Worm (Caenorhabditis elegans) whole organism, L4 larva: ENCODE measurements around the gene twk-44.

ENCODE experiments used
- D1046.2 ChIP-seq: fragments of 200-800 bp; sonication (Bioruptor generic); IDR thresholded peaks from 2 replicates; pipeline ENCODE4 v1.3.6; 2022; ENCODE audit warnings: missing genetic modification characterization, missing compliant biosample characterization
- F26F4.8 ChIP-seq: fragments of 200-800 bp; sonication (Bioruptor generic); conservative IDR thresholded peaks from 2 replicates; pipeline ENCODE4 v1.3.6; 2022; ENCODE audit warnings: missing genetic modification characterization, missing compliant biosample characterization
- F44E2.7 ChIP-seq: fragments of 200-800 bp; sonication (Bioruptor generic); IDR thresholded peaks from 2 replicates; pipeline ENCODE4 v2.1.2; 2022; ENCODE audit warnings: missing genetic modification characterization, missing compliant biosample characterization
- T26A8.4 ChIP-seq: fragments of 200-800 bp; sonication (Bioruptor generic); IDR thresholded peaks from 2 replicates; pipeline ENCODE4 v1.3.6; 2022; ENCODE audit warnings: missing genetic modification characterization, missing compliant biosample characterization
- ZK337.2 ChIP-seq: fragments of 200-800 bp; sonication (Bioruptor generic); IDR thresholded peaks from 2 replicates; pipeline ENCODE4 v1.3.6; 2022; ENCODE audit warnings: missing genetic modification reagents, missing genetic modification characterization, missing compliant biosample characterization
- ZK546.5 ChIP-seq, 2 experiments: sonication (generic microtip); optimal IDR thresholded peaks; 2 replicates each; lab custom pipeline; 2017; ENCODE audit warnings: missing biosample characterization in 2 of 2, missing genetic modification characterization in 2 of 2
- aly-2 ChIP-seq: sonication (generic microtip); optimal IDR thresholded peaks from 2 replicates; lab custom pipeline; 2018; ENCODE audit warnings: missing biosample characterization, missing genetic modification characterization
- ceh-20 ChIP-seq: fragments of 200-800 bp; sonication (Bioruptor generic); IDR thresholded peaks from 2 replicates; pipeline ENCODE4 v1.3.6; 2022; ENCODE audit warnings: missing genetic modification reagents, missing genetic modification characterization, missing compliant biosample characterization
- ceh-28 ChIP-seq: fragments of 150-350 bp; optimal IDR thresholded peaks from 2 replicates; lab custom pipeline; 2014; ENCODE audit warnings: missing biosample characterization, missing genetic modification reagents, missing genetic modification characterization
- ceh-62 ChIP-seq: sonication (generic microtip); optimal IDR thresholded peaks from 2 replicates; lab custom pipeline; 2017; ENCODE audit warnings: missing biosample characterization, missing genetic modification characterization
- cey-2 ChIP-seq: sonication (generic microtip); optimal IDR thresholded peaks from 3 replicates; lab custom pipeline; 2017; ENCODE audit warnings: missing genetic modification characterization, mild to moderate bottlenecking, missing compliant biosample characterization, antibody characterized with exemption, borderline replicate concordance; ENCODE audit not compliant: insufficient read depth
- daf-19 ChIP-seq: fragments of 200-800 bp; sonication (Bioruptor generic); conservative IDR thresholded peaks from 2 replicates; pipeline ENCODE4 v1.3.6; 2022; ENCODE audit warnings: missing genetic modification characterization, missing compliant biosample characterization
- daf-8 ChIP-seq: fragments of 200-800 bp; sonication (Bioruptor generic); IDR thresholded peaks from 2 replicates; pipeline ENCODE4 v1.3.6; 2022; ENCODE audit warnings: missing genetic modification characterization, missing compliant biosample characterization
- dmd-8 ChIP-seq: fragments of 200-800 bp; sonication (Bioruptor generic); IDR thresholded peaks from 2 replicates; pipeline ENCODE4 v1.3.6; 2022; ENCODE audit warnings: missing genetic modification characterization, missing compliant biosample characterization
- dmd-9 ChIP-seq: fragments of 200-800 bp; sonication (Bioruptor generic); IDR thresholded peaks from 2 replicates; pipeline ENCODE4 v1.3.6; 2022; ENCODE audit warnings: missing genetic modification reagents, missing genetic modification characterization, missing compliant biosample characterization
- dpl-1 ChIP-seq: fragments of 150-350 bp; optimal IDR thresholded peaks from 2 replicates; lab custom pipeline; 2014; ENCODE audit warnings: missing biosample characterization, missing genetic modification reagents, missing genetic modification characterization
- egl-27 ChIP-seq: sonication (generic microtip); optimal IDR thresholded peaks from 3 replicates; lab custom pipeline; 2017; ENCODE audit warnings: missing biosample characterization, missing genetic modification reagents, missing genetic modification characterization
- fos-1 ChIP-seq: fragments of 150-350 bp; optimal IDR thresholded peaks from 2 replicates; lab custom pipeline; 2014; ENCODE audit warnings: missing biosample characterization, missing genetic modification characterization
- hlh-30 ChIP-seq: sonication (generic microtip); optimal IDR thresholded peaks from 2 replicates; lab custom pipeline; 2017; ENCODE audit warnings: antibody characterized with exemption, mild to moderate bottlenecking, missing genetic modification characterization, missing compliant biosample characterization; ENCODE audit not compliant: insufficient read depth
- hmg-1.1 ChIP-seq: fragments of 200-800 bp; sonication (Bioruptor generic); IDR thresholded peaks from 2 replicates; pipeline ENCODE4 v1.3.6; 2022; ENCODE audit warnings: missing genetic modification reagents, missing genetic modification characterization, missing compliant biosample characterization
- jun-1 ChIP-seq: fragments of 150-350 bp; optimal IDR thresholded peaks from 2 replicates; lab custom pipeline; 2014; ENCODE audit warnings: missing biosample characterization, missing genetic modification reagents, missing genetic modification characterization
- lin-13 ChIP-seq: fragments of 150-350 bp; optimal IDR thresholded peaks from 2 replicates; lab custom pipeline; 2014; ENCODE audit warnings: missing biosample characterization, missing genetic modification reagents, missing genetic modification characterization
- lin-15B ChIP-seq: fragments of 150-350 bp; sonication (generic microtip); optimal IDR thresholded peaks from 3 replicates; lab custom pipeline; 2014; ENCODE audit warnings: missing biosample characterization, missing genetic modification characterization
- lin-29 ChIP-seq: fragments of 200-800 bp; sonication (Bioruptor generic); IDR thresholded peaks from 2 replicates; pipeline ENCODE4 v1.3.6; 2022; ENCODE audit warnings: missing genetic modification reagents, missing genetic modification characterization, missing compliant biosample characterization
- lin-38 ChIP-seq: fragments of 200-800 bp; sonication (Bioruptor generic); IDR thresholded peaks from 2 replicates; pipeline ENCODE4 v1.3.6; 2022; ENCODE audit warnings: missing genetic modification reagents, missing genetic modification characterization, missing compliant biosample characterization
- lin-39 ChIP-seq: fragments of 150-350 bp; optimal IDR thresholded peaks from 2 replicates; lab custom pipeline; 2014; ENCODE audit warnings: missing biosample characterization, missing genetic modification reagents, missing genetic modification characterization
- lir-3 ChIP-seq: sonication (generic microtip); optimal IDR thresholded peaks from 2 replicates; lab custom pipeline; 2016; ENCODE audit warnings: mild to moderate bottlenecking, missing genetic modification characterization, missing compliant biosample characterization
- lsy-2 ChIP-seq, 2 experiments: fragments of 150-350 bp in 1 of 2; sonication (generic microtip) in 1 of 2; optimal IDR thresholded peaks; 2 replicates each; lab custom pipeline; 2014 to 2017; ENCODE audit warnings: missing biosample characterization in 2 of 2, missing genetic modification characterization in 2 of 2
- madf-9 ChIP-seq: fragments of 200-800 bp; sonication (Bioruptor generic); conservative IDR thresholded peaks from 2 replicates; pipeline ENCODE4 v1.3.6; 2022; ENCODE audit warnings: missing genetic modification reagents, missing genetic modification characterization, missing compliant biosample characterization
- mdt-29 ChIP-seq: fragments of 200-800 bp; sonication (Bioruptor generic); IDR thresholded peaks from 2 replicates; pipeline ENCODE4 v1.3.6; 2022; ENCODE audit warnings: missing genetic modification reagents, missing genetic modification characterization, missing compliant biosample characterization
- mep-1 ChIP-seq: fragments of 150-350 bp; sonication (generic microtip); optimal IDR thresholded peaks from 3 replicates; lab custom pipeline; 2014; ENCODE audit warnings: missing biosample characterization, missing genetic modification characterization
- mxl-3 ChIP-seq: fragments of 200-800 bp; sonication (Bioruptor generic); optimal IDR thresholded peaks from 2 replicates; lab custom pipeline; 2018; ENCODE audit warnings: mild to moderate bottlenecking, missing genetic modification characterization, missing compliant biosample characterization
- nhr-11 ChIP-seq: fragments of 150-350 bp; optimal IDR thresholded peaks from 2 replicates; lab custom pipeline; 2014; ENCODE audit warnings: missing biosample characterization, missing genetic modification characterization
- nhr-237 ChIP-seq: sonication (generic microtip); optimal IDR thresholded peaks from 2 replicates; lab custom pipeline; 2017; ENCODE audit warnings: missing biosample characterization, missing genetic modification characterization
- nhr-28 ChIP-seq: fragments of 150-350 bp; optimal IDR thresholded peaks from 2 replicates; lab custom pipeline; 2014; ENCODE audit warnings: missing biosample characterization, missing genetic modification characterization
- nhr-41 ChIP-seq: fragments of 200-800 bp; sonication (Bioruptor generic); IDR thresholded peaks from 2 replicates; pipeline ENCODE4 v1.3.6; 2022; ENCODE audit warnings: missing genetic modification reagents, missing genetic modification characterization, missing compliant biosample characterization
- nhr-42 ChIP-seq: fragments of 200-800 bp; sonication (Bioruptor generic); IDR thresholded peaks from 2 replicates; pipeline ENCODE4 v1.3.6; 2022; ENCODE audit warnings: missing genetic modification characterization, missing compliant biosample characterization
- nhr-76 ChIP-seq: fragments of 150-350 bp; optimal IDR thresholded peaks from 2 replicates; lab custom pipeline; 2014; ENCODE audit warnings: missing biosample characterization, missing genetic modification characterization
- nhr-77 ChIP-seq: fragments of 150-350 bp; optimal IDR thresholded peaks from 2 replicates; lab custom pipeline; 2014; ENCODE audit warnings: missing biosample characterization, missing genetic modification characterization
- pha-4 ChIP-seq, 2 experiments: fragments of 150-350 bp in 1 of 2; fragments of 200-800 bp in 1 of 2; sonication (Bioruptor generic) in 1 of 2; IDR thresholded peaks in 1 of 2; optimal IDR thresholded peaks in 1 of 2; 2 replicates each; pipeline versions ENCODE4 v1.3.6 to Lab custom; 2014 to 2022; ENCODE audit warnings: missing genetic modification characterization in 2 of 2, missing genetic modification reagents in 2 of 2, missing biosample characterization in 1 of 2, missing compliant biosample characterization in 1 of 2
- php-3 ChIP-seq: fragments of 200-800 bp; sonication (Bioruptor generic); IDR thresholded peaks from 2 replicates; pipeline ENCODE4 v1.3.6; 2022; ENCODE audit warnings: missing genetic modification reagents, missing genetic modification characterization, missing compliant biosample characterization
- saeg-2 ChIP-seq: fragments of 200-800 bp; sonication (Bioruptor generic); IDR thresholded peaks from 2 replicates; pipeline ENCODE4 v1.3.6; 2022; ENCODE audit warnings: missing genetic modification reagents, missing genetic modification characterization, missing compliant biosample characterization
- sdz-12 ChIP-seq: fragments of 200-800 bp; sonication (Bioruptor generic); optimal IDR thresholded peaks from 2 replicates; lab custom pipeline; 2018; ENCODE audit warnings: mild to moderate bottlenecking, missing genetic modification characterization, missing compliant biosample characterization
- set-16 ChIP-seq: fragments of 200-800 bp; sonication (Bioruptor generic); IDR thresholded peaks from 2 replicates; pipeline ENCODE4 v1.3.6; 2022; ENCODE audit warnings: missing genetic modification reagents, missing genetic modification characterization, missing compliant biosample characterization
- snpc-1.2 ChIP-seq: fragments of 200-800 bp; sonication (Bioruptor generic); IDR thresholded peaks from 2 replicates; pipeline ENCODE4 v1.3.6; 2022; ENCODE audit warnings: missing genetic modification reagents, missing genetic modification characterization, missing compliant biosample characterization
- spr-3 ChIP-seq: fragments of 200-800 bp; sonication (Bioruptor generic); optimal IDR thresholded peaks from 2 replicates; lab custom pipeline; 2018; ENCODE audit warnings: mild to moderate bottlenecking, missing genetic modification characterization, missing compliant biosample characterization
- tra-1 ChIP-seq: fragments of 200-800 bp; sonication (Bioruptor generic); IDR thresholded peaks from 2 replicates; pipeline ENCODE4 v1.3.6; 2022; ENCODE audit warnings: missing genetic modification reagents, missing genetic modification characterization, missing compliant biosample characterization
- unc-39 ChIP-seq: sonication (generic microtip); optimal IDR thresholded peaks from 2 replicates; lab custom pipeline; 2017; ENCODE audit warnings: missing biosample characterization, missing genetic modification characterization
- zip-11 ChIP-seq: fragments of 200-800 bp; sonication (Bioruptor generic); IDR thresholded peaks from 2 replicates; pipeline ENCODE4 v1.3.6; 2022; ENCODE audit warnings: missing genetic modification characterization, missing compliant biosample characterization
- zip-2 ChIP-seq: fragments of 150-350 bp; optimal IDR thresholded peaks from 2 replicates; lab custom pipeline; 2014; ENCODE audit warnings: missing biosample characterization, missing genetic modification characterization
- ztf-11 ChIP-seq: fragments of 150-350 bp; optimal IDR thresholded peaks from 2 replicates; lab custom pipeline; 2014; ENCODE audit warnings: missing biosample characterization, missing genetic modification characterization
- ztf-7 ChIP-seq: fragments of 150-350 bp; optimal IDR thresholded peaks from 2 replicates; lab custom pipeline; 2014; ENCODE audit warnings: missing biosample characterization, missing genetic modification characterization

Gene twk-44

ce11 chrX:11661625-11662024 is 34.7 kb upstream of the twk-44 start, which contains the start of gene sfxn-1.5:
Gene sfxn-1.5 (minus strand): TSS chrX:11661660.
- TF ChIP-seq dmd-8 = no peak
- no peak for TF ChIP-seq lin-13 (GFP tag; lab: Kevin White, UChicago)
- no peak for TF ChIP-seq lin-39 (tag; lab: Kevin White, UChicago)
- no peak for TF ChIP-seq D1046.2
- no peak for TF ChIP-seq nhr-237 (tag; lab: Kevin White, UChicago)
- TF ChIP-seq sdz-12 (GFP tag; lab: Kevin White, UChicago) = no peak
- peak; percentile 60 for TF ChIP-seq php-3 (GFP tag; lab: Robert Waterston, UW)
- no peak for TF ChIP-seq cey-2
- no peak for TF ChIP-seq daf-19 (GFP tag; lab: Robert Waterston, UW)
- TF ChIP-seq ztf-11 (tag; lab: Kevin White, UChicago) = no peak
- no peak for TF ChIP-seq ceh-28
- TF ChIP-seq saeg-2 (GFP tag; lab: Robert Waterston, UW) = no peak
- TF ChIP-seq daf-8 (GFP tag; lab: Robert Waterston, UW) = no peak
- TF ChIP-seq spr-3 (GFP tag; lab: Kevin White, UChicago) = no peak
- TF ChIP-seq mxl-3 (GFP tag; lab: Kevin White, UChicago) = peak; percentile 55
- TF ChIP-seq tra-1 = peak; percentile 68
- TF ChIP-seq nhr-11 (tag; lab: Kevin White, UChicago) = no peak
- no peak for TF ChIP-seq set-16 (GFP tag; lab: Robert Waterston, UW)
- TF ChIP-seq hlh-30 (tag; lab: Kevin White, UChicago) = peak; percentile 16
- TF ChIP-seq lir-3 = no peak
- TF ChIP-seq ZK337.2 (GFP tag; lab: Robert Waterston, UW) = no peak
- TF ChIP-seq nhr-77 (tag; lab: Kevin White, UChicago) = peak; percentile 90
- TF ChIP-seq madf-9 (GFP tag; lab: Robert Waterston, UW) = no peak
- no peak for TF ChIP-seq F26F4.8 (GFP tag; lab: Robert Waterston, UW)
- TF ChIP-seq hmg-1.1 (GFP tag; lab: Robert Waterston, UW) = no peak
- TF ChIP-seq lin-38 (GFP tag; lab: Robert Waterston, UW) = no peak
- no peak for TF ChIP-seq ZK546.5 (tag; optimal IDR thresholded peaks at IDR 0.05; lab: Kevin White, UChicago)
- no peak for TF ChIP-seq snpc-1.2 (GFP tag; lab: Robert Waterston, UW)
- TF ChIP-seq zip-11 (GFP tag; lab: Robert Waterston, UW) = no peak
- TF ChIP-seq dmd-9 (GFP tag; lab: Robert Waterston, UW) = no peak
- no peak for TF ChIP-seq dpl-1 (GFP tag; lab: Kevin White, UChicago)
- no peak for TF ChIP-seq F44E2.7 (GFP tag; lab: Robert Waterston, UW)
- TF ChIP-seq mep-1 (tag; lab: Kevin White, UChicago) = peak; percentile 63
- TF ChIP-seq unc-39 (tag; lab: Kevin White, UChicago) = no peak
- no peak for TF ChIP-seq fos-1 (tag; lab: Kevin White, UChicago)
- TF ChIP-seq egl-27 (tag; lab: Kevin White, UChicago) = no peak
- no peak for TF ChIP-seq lin-15B (tag; lab: Kevin White, UChicago)
- no peak for TF ChIP-seq aly-2 (tag; lab: Kevin White, UChicago)
- TF ChIP-seq pha-4 (GFP tag; IDR thresholded peaks at IDR 0.05; lab: Robert Waterston, UW) = peak; percentile 29; the same call in 1 of the 2 replicates
- TF ChIP-seq pha-4 (tag; optimal IDR thresholded peaks at IDR 0.05; lab: Kevin White, UChicago) = no peak
- TF ChIP-seq nhr-28 = peak; percentile 90
- TF ChIP-seq ceh-62 (tag; lab: Kevin White, UChicago) = no peak
- TF ChIP-seq lin-29 = no peak
- TF ChIP-seq T26A8.4 (GFP tag; lab: Robert Waterston, UW) = no peak
- peak in 1 of 2 experiments; percentile 32 for TF ChIP-seq lsy-2 (tag; optimal IDR thresholded peaks at IDR 0.05; lab: Kevin White, UChicago)
- TF ChIP-seq nhr-42 (GFP tag; lab: Robert Waterston, UW) = no peak
- no peak for TF ChIP-seq nhr-41 (GFP tag; lab: Robert Waterston, UW)
- TF ChIP-seq zip-2 (tag; lab: Kevin White, UChicago) = no peak
- TF ChIP-seq nhr-76 = no peak
- no peak for TF ChIP-seq mdt-29
- TF ChIP-seq ceh-20 (GFP tag; lab: Robert Waterston, UW) = no peak
- TF ChIP-seq jun-1 (tag; lab: Kevin White, UChicago) = no peak
- TF ChIP-seq ztf-7 (tag; lab: Kevin White, UChicago) = peak; percentile 71
